Worm (Caenorhabditis elegans) whole organism, L3 larva: Measurements from ENCODE around the gene F59A6.2.

Experiments used
- aly-2 ChIP-seq: fragments of 150-350 bp; optimal IDR thresholded peaks from 2 replicates; lab custom pipeline; 2014; ENCODE audit warnings: missing biosample characterization, missing genetic modification characterization
- ama-1 ChIP-seq: fragments of 150-350 bp; optimal IDR thresholded peaks from 2 replicates; lab custom pipeline; 2018
- ceh-16 ChIP-seq: sonication (generic microtip); optimal IDR thresholded peaks from 2 replicates; lab custom pipeline; 2017; ENCODE audit warnings: missing biosample characterization, missing genetic modification characterization
- ceh-9 ChIP-seq: sonication (generic microtip); optimal IDR thresholded peaks from 2 replicates; lab custom pipeline; 2018; ENCODE audit warnings: missing biosample characterization, missing genetic modification characterization
- egl-27 ChIP-seq: sonication (generic microtip); optimal IDR thresholded peaks from 4 replicates; lab custom pipeline; 2017; ENCODE audit warnings: missing biosample characterization, missing genetic modification reagents, missing genetic modification characterization
- elt-3 ChIP-seq, 3 experiments: fragments of 150-350 bp in 1 of 3; sonication (generic microtip) in 2 of 3; optimal IDR thresholded peaks; 2 replicates in 2 of 3; 4 replicates in 1 of 3; lab custom pipeline; 2014 to 2017; ENCODE audit warnings: missing biosample characterization in 3 of 3, missing genetic modification characterization in 3 of 3
- hmg-11 ChIP-seq: sonication (generic microtip); optimal IDR thresholded peaks from 2 replicates; lab custom pipeline; 2016; ENCODE audit warnings: missing genetic modification characterization, missing compliant biosample characterization
- lin-39 ChIP-seq: fragments of 150-350 bp; optimal IDR thresholded peaks from 2 replicates; lab custom pipeline; 2018; ENCODE audit warnings: missing biosample characterization, missing genetic modification reagents, missing genetic modification characterization
- nfya-1 ChIP-seq: sonication (generic microtip); optimal IDR thresholded peaks from 2 replicates; lab custom pipeline; 2017; ENCODE audit warnings: missing genetic modification characterization, mild to moderate bottlenecking, missing compliant biosample characterization, antibody characterized with exemption, moderate library complexity; ENCODE audit not compliant: insufficient read depth
- nhr-11 ChIP-seq: fragments of 150-350 bp; optimal IDR thresholded peaks from 2 replicates; lab custom pipeline; 2014; ENCODE audit warnings: missing biosample characterization, missing genetic modification characterization
- nhr-76 ChIP-seq: fragments of 150-350 bp; sonication (generic microtip); optimal IDR thresholded peaks from 5 replicates; lab custom pipeline; 2014; ENCODE audit warnings: missing biosample characterization, missing genetic modification characterization
- nhr-77 ChIP-seq: fragments of 150-350 bp; optimal IDR thresholded peaks from 2 replicates; lab custom pipeline; 2014; ENCODE audit warnings: missing biosample characterization, missing genetic modification characterization
- skn-1 ChIP-seq: fragments of 150-350 bp; optimal IDR thresholded peaks from 2 replicates; lab custom pipeline; 2014; ENCODE audit warnings: missing biosample characterization, missing genetic modification characterization
- unc-39 ChIP-seq: sonication (generic microtip); optimal IDR thresholded peaks from 4 replicates; lab custom pipeline; 2017; ENCODE audit warnings: missing biosample characterization, missing genetic modification characterization

ce11 chrII:5027952-5028351 lies 13.5 kb downstream of the F59A6.2 start:
- TF ChIP-seq nfya-1 (tag; lab: Kevin White, UChicago), result no peak
- TF ChIP-seq unc-39 (tag; lab: Kevin White, UChicago), result no peak
- TF ChIP-seq ceh-9 (tag; lab: Kevin White, UChicago), result no peak
- TF ChIP-seq elt-3 (tag; optimal IDR thresholded peaks at IDR 0.05; lab: Kevin White, UChicago), result no peak
- no peak for TF ChIP-seq nhr-76 (tag; lab: Kevin White, UChicago)
- TF ChIP-seq lin-39 (tag; lab: Kevin White, UChicago), result no peak
- no peak for TF ChIP-seq nhr-77 (tag; lab: Kevin White, UChicago)
- no peak for TF ChIP-seq hmg-11 (tag; lab: Kevin White, UChicago)
- TF ChIP-seq nhr-11, result no peak
- no peak for TF ChIP-seq skn-1 (tag; lab: Kevin White, UChicago)
- TF ChIP-seq ceh-16 (tag; lab: Kevin White, UChicago), result no peak
- TF ChIP-seq egl-27 (tag; lab: Kevin White, UChicago), result no peak
- TF ChIP-seq aly-2 (tag; lab: Kevin White, UChicago), result no peak
- TF ChIP-seq ama-1 (lab: Kevin White, UChicago), result no peak
